Fruit fly (Drosophila melanogaster) whole organism, prepupa: ENCODE data around the gene kibra.

Experiments
- Blimp-1 ChIP-seq: fragments of 200-800 bp; sonication (Bioruptor generic); optimal IDR thresholded peaks from 3 replicates; lab custom pipeline; 2017; ENCODE audit warnings: missing biosample characterization, missing genetic modification characterization, mild to moderate bottlenecking, moderate library complexity, missing genetic modification reagents
- CG11902 ChIP-seq: fragments of 200-800 bp; sonication (Bioruptor generic); optimal IDR thresholded peaks from 3 replicates; lab custom pipeline; 2016; ENCODE audit warnings: missing biosample characterization, missing genetic modification characterization
- CG15336 ChIP-seq: fragments of 200-800 bp; sonication (Bioruptor generic); IDR thresholded peaks from 2 replicates; pipeline ENCODE4 v1.3.6; 2022; ENCODE audit warnings: missing biosample characterization, missing genetic modification characterization
- CG16779 ChIP-seq: fragments of 200-800 bp; sonication (Bioruptor generic); optimal IDR thresholded peaks from 3 replicates; lab custom pipeline; 2017; ENCODE audit warnings: missing biosample characterization, mild to moderate bottlenecking, missing genetic modification characterization
- CG31627 ChIP-seq: fragments of 200-800 bp; sonication (Bioruptor generic); optimal IDR thresholded peaks from 3 replicates; lab custom pipeline; 2016; ENCODE audit warnings: missing biosample characterization, missing genetic modification characterization
- CG32006 ChIP-seq: fragments of 200-800 bp; sonication (Bioruptor generic); optimal IDR thresholded peaks from 3 replicates; lab custom pipeline; 2017; ENCODE audit warnings: missing biosample characterization, mild to moderate bottlenecking, missing genetic modification characterization
- CG34406 ChIP-seq: fragments of 200-800 bp; sonication (Bioruptor generic); optimal IDR thresholded peaks from 3 replicates; lab custom pipeline; 2016; ENCODE audit warnings: missing biosample characterization, missing genetic modification characterization
- CG3919 ChIP-seq: fragments of 200-800 bp; sonication (Bioruptor generic); optimal IDR thresholded peaks from 3 replicates; lab custom pipeline; 2016; ENCODE audit warnings: missing biosample characterization, missing genetic modification characterization
- CG6163 ChIP-seq: fragments of 200-800 bp; sonication (Bioruptor generic); IDR thresholded peaks from 3 replicates; pipeline ENCODE4 v1.3.6; 2022; ENCODE audit warnings: missing biosample characterization, missing genetic modification characterization
- CG6792 ChIP-seq: fragments of 200-800 bp; sonication (Bioruptor generic); optimal IDR thresholded peaks from 3 replicates; lab custom pipeline; 2016; ENCODE audit warnings: missing biosample characterization, missing genetic modification characterization
- CG7368 ChIP-seq: fragments of 200-800 bp; sonication (Bioruptor generic); optimal IDR thresholded peaks from 3 replicates; lab custom pipeline; 2016; ENCODE audit warnings: missing biosample characterization, missing genetic modification characterization
- CG8119 ChIP-seq: fragments of 200-800 bp; sonication (Bioruptor generic); IDR thresholded peaks from 3 replicates; pipeline ENCODE4 v1.3.6; 2022; ENCODE audit warnings: missing biosample characterization, missing genetic modification characterization
- CG8319 ChIP-seq: fragments of 200-800 bp; sonication (Bioruptor generic); optimal IDR thresholded peaks from 3 replicates; lab custom pipeline; 2016; ENCODE audit warnings: missing biosample characterization, missing genetic modification characterization
- CG8632 ChIP-seq: fragments of 200-800 bp; sonication (Bioruptor generic); optimal IDR thresholded peaks from 3 replicates; lab custom pipeline; 2016; ENCODE audit warnings: missing biosample characterization, missing genetic modification characterization
- Eip75B ChIP-seq: fragments of 200-800 bp; sonication (Bioruptor generic); optimal IDR thresholded peaks from 3 replicates; lab custom pipeline; 2016; ENCODE audit warnings: missing biosample characterization, missing genetic modification characterization
- Eip93F ChIP-seq: fragments of 200-800 bp; sonication (Bioruptor generic); optimal IDR thresholded peaks from 2 replicates; lab custom pipeline; 2016; ENCODE audit warnings: missing biosample characterization, mild to moderate bottlenecking, missing genetic modification characterization
- Gug ChIP-seq: fragments of 200-800 bp; sonication (Bioruptor generic); IDR thresholded peaks from 2 replicates; pipeline ENCODE4 v1.3.6; 2022; ENCODE audit warnings: missing biosample characterization, missing genetic modification characterization
- Hr39 ChIP-seq: fragments of 200-800 bp; sonication (Bioruptor generic); optimal IDR thresholded peaks from 2 replicates; lab custom pipeline; 2016; ENCODE audit warnings: missing biosample characterization, missing genetic modification characterization
- Hr4 ChIP-seq: fragments of 200-800 bp; sonication (Bioruptor generic); optimal IDR thresholded peaks from 3 replicates; lab custom pipeline; 2016; ENCODE audit warnings: missing biosample characterization, missing genetic modification characterization
- Met ChIP-seq: fragments of 200-800 bp; sonication (Bioruptor generic); optimal IDR thresholded peaks from 3 replicates; lab custom pipeline; 2016; ENCODE audit warnings: missing biosample characterization, missing genetic modification characterization
- OdsH ChIP-seq: fragments of 200-800 bp; sonication (Bioruptor generic); optimal IDR thresholded peaks from 3 replicates; lab custom pipeline; 2016; ENCODE audit warnings: missing biosample characterization, missing genetic modification characterization
- Sox102F ChIP-seq: fragments of 200-800 bp; sonication (Bioruptor generic); optimal IDR thresholded peaks from 2 replicates; lab custom pipeline; 2016; ENCODE audit warnings: missing biosample characterization, mild to moderate bottlenecking, missing genetic modification characterization
- Sox14 ChIP-seq: fragments of 200-800 bp; sonication (Bioruptor generic); optimal IDR thresholded peaks from 3 replicates; lab custom pipeline; 2016; ENCODE audit warnings: missing biosample characterization, missing genetic modification characterization
- achi ChIP-seq: fragments of 200-800 bp; sonication (Bioruptor generic); optimal IDR thresholded peaks from 3 replicates; lab custom pipeline; 2016; ENCODE audit warnings: missing biosample characterization, missing genetic modification characterization
- acj6 ChIP-seq: fragments of 200-800 bp; sonication (Bioruptor generic); optimal IDR thresholded peaks from 3 replicates; lab custom pipeline; 2016; ENCODE audit warnings: missing biosample characterization, missing genetic modification characterization
- dac ChIP-seq: fragments of 200-800 bp; sonication (Bioruptor generic); optimal IDR thresholded peaks from 2 replicates; lab custom pipeline; 2017; ENCODE audit warnings: missing biosample characterization, mild to moderate bottlenecking, missing genetic modification characterization
- dsx ChIP-seq: fragments of 200-800 bp; optimal IDR thresholded peaks from 3 replicates; lab custom pipeline; 2019; ENCODE audit warnings: missing biosample characterization, mild to moderate bottlenecking, missing genetic modification characterization, moderate library complexity; ENCODE audit not compliant: poor library complexity, severe bottlenecking
- eg ChIP-seq: fragments of 200-800 bp; sonication (Bioruptor generic); IDR thresholded peaks from 3 replicates; pipeline ENCODE4 v1.3.6; 2022; ENCODE audit warnings: missing biosample characterization, missing genetic modification characterization
- esn ChIP-seq: fragments of 200-800 bp; sonication (Bioruptor generic); optimal IDR thresholded peaks from 2 replicates; lab custom pipeline; 2016; ENCODE audit warnings: missing biosample characterization, mild to moderate bottlenecking, missing genetic modification characterization, moderate library complexity
- fd85E ChIP-seq: fragments of 200-800 bp; sonication (Bioruptor generic); optimal IDR thresholded peaks from 3 replicates; lab custom pipeline; 2016; ENCODE audit warnings: missing biosample characterization, missing genetic modification characterization
- fkh ChIP-seq: fragments of 200-800 bp; sonication (Bioruptor generic); optimal IDR thresholded peaks from 3 replicates; lab custom pipeline; 2017; ENCODE audit warnings: missing biosample characterization, mild to moderate bottlenecking, missing genetic modification characterization, moderate library complexity
- lz ChIP-seq: fragments of 200-800 bp; sonication (Bioruptor generic); optimal IDR thresholded peaks from 3 replicates; lab custom pipeline; 2016; ENCODE audit warnings: missing biosample characterization, missing genetic modification characterization
- net ChIP-seq: fragments of 200-800 bp; sonication (Bioruptor generic); optimal IDR thresholded peaks from 3 replicates; lab custom pipeline; 2016; ENCODE audit warnings: missing biosample characterization, missing genetic modification characterization
- pdm3 ChIP-seq: fragments of 200-800 bp; sonication (Bioruptor generic); optimal IDR thresholded peaks from 3 replicates; lab custom pipeline; 2016; ENCODE audit warnings: missing biosample characterization, missing genetic modification characterization
- salr ChIP-seq, 2 experiments: fragments of 200-800 bp; sonication (Bioruptor generic); optimal IDR thresholded peaks; 3 replicates each; lab custom pipeline; 2016 to 2018; ENCODE audit warnings: missing biosample characterization in 2 of 2, missing genetic modification characterization in 2 of 2, mild to moderate bottlenecking in 1 of 2
- spab ChIP-seq: fragments of 200-800 bp; sonication (Bioruptor generic); optimal IDR thresholded peaks from 2 replicates; lab custom pipeline; 2017; ENCODE audit warnings: missing biosample characterization, mild to moderate bottlenecking, missing genetic modification characterization, missing genetic modification reagents
- ss ChIP-seq, 2 experiments: fragments of 200-800 bp; sonication (Bioruptor generic); optimal IDR thresholded peaks; 2 replicates in 1 of 2; 3 replicates in 1 of 2; lab custom pipeline; 2017 to 2018; ENCODE audit warnings: mild to moderate bottlenecking in 2 of 2, missing biosample characterization in 2 of 2, missing genetic modification characterization in 2 of 2, moderate library complexity in 1 of 2
- vri ChIP-seq: fragments of 200-800 bp; sonication (Bioruptor generic); optimal IDR thresholded peaks from 3 replicates; lab custom pipeline; 2016; ENCODE audit warnings: missing biosample characterization, mild to moderate bottlenecking, missing genetic modification characterization

kibra gene

DNA sequence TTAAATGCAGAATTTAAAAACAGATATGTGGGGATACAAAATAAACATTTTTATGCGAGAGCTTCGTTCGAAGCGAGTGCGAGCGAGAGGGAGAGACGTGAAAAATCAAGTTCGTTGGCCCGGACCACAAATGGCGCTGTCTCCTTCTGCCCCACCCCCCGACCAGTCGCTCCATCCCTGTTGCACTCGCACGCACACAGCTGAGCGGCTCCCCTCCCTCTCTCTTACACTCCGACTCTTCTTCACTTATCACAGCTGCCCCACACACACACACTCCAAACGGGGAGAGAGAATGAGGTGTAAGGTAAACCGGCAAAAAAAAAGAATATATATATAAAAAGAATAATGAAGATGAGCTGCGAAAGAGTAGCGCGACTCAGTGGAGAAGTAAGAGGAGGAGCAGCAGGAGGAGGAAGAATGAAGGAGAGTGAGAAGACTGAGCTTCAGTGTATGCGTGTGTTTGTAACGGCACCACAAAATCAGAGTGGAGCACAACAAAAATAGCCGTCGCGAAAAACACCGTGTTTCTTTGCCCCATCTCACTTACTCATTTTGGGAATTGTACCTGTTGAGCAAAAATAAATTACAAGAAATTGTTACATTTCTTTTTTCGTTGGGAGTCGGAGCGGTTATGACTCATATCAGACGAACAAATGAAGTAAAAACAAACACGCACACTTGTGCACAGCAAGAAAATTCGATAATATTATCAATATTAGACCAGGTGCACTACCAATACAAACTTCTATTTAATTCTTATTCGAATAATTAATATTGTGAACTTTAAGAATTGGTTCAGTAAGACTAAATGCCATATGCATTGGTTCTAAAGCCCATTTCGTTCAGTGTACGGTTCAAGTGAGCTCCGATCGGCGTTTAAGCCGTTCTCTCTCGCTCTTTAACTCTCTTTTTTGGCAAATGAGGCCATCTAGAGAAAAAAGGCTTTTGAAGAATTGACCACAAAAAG is 14.1 kb upstream of the kibra start (continued):
- TF ChIP-seq Blimp-1 (GFP tag; lab: Kevin White, UChicago) (peak; percentile 91), CG32006 (peak; percentile 98), ss (GFP tag; optimal IDR thresholded peaks at IDR 0.05; lab: Kevin White, UChicago) (peak; percentile 89 to 90), salr (GFP tag; optimal IDR thresholded peaks at IDR 0.05; lab: Kevin White, UChicago) (peak; percentile 93 to 96), Eip93F (GFP tag; lab: Kevin White, UChicago) (peak; percentile 95), CG6792 (peak; percentile 98), pdm3 (GFP tag; lab: Kevin White, UChicago) (peak; percentile 98), CG6163 (GFP tag; lab: Robert Waterston, UW) (peak; percentile 99), CG34406 (peak; percentile 98), Met (GFP tag; lab: Kevin White, UChicago) (peak; percentile 99), Eip75B (GFP tag; lab: Kevin White, UChicago) (peak; percentile 98), Sox14 (peak; percentile 99), CG31627 (GFP tag; lab: Kevin White, UChicago) (peak; percentile 99), net (GFP tag; lab: Kevin White, UChicago) (peak; percentile 97), Hr4 (GFP tag; lab: Kevin White, UChicago) (peak; percentile 99), acj6 (GFP tag; lab: Kevin White, UChicago) (peak; percentile 98), vri (peak; percentile 94), achi (peak; percentile 97), eg (GFP tag; lab: Robert Waterston, UW) (peak; percentile 98), CG15336 (GFP tag; lab: Robert Waterston, UW) (peak; percentile 98), CG8632 (GFP tag; lab: Kevin White, UChicago) (peak; percentile 97), CG16779 (peak; percentile 75), Hr39 (GFP tag; lab: Kevin White, UChicago) (peak; percentile 99), spab (GFP tag; lab: Kevin White, UChicago) (peak; percentile 92), fd85E (GFP tag; lab: Kevin White, UChicago) (peak; percentile 90), lz (GFP tag; lab: Kevin White, UChicago) (peak; percentile 98), CG8319 (peak; percentile 94), OdsH (GFP tag; lab: Kevin White, UChicago) (peak; percentile 99), esn (peak; percentile 99), CG7368 (peak; percentile 96), CG3919 (GFP tag; lab: Kevin White, UChicago) (peak; percentile 98), CG8119 (GFP tag; lab: Robert Waterston, UW) (peak; percentile 98), dsx (peak; percentile 78), Gug (GFP tag; lab: Robert Waterston, UW) (peak; percentile 97)
- TF ChIP-seq, all 60 proteins: peak for 60

DNA sequence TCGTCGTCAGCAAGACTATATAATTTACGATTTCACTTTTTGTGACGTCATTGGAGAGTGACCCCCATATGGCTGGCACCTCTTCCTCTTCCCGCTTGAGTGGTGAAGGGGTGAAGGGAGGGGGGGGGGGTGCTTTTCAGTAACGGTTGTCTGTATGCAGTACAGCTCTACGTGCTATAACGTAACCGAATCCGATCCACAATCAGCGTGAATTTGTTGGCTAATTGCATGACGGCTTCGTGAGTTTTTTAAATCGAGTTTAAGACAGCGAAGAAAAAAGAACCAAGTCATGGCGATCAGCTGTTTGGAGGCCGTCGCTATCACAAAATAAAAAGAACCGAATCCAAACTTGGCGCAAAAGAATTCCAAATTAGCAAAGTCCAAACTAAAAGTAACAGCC is 12.6 kb upstream of the kibra start:
- peak; percentile 38 for TF ChIP-seq vri
- TF ChIP-seq fkh, result no peak
- TF ChIP-seq, all 60 proteins: peak for 1

- TF ChIP-seq vri (peak; percentile 18), Sox102F (GFP tag; lab: Kevin White, UChicago) (no peak), CG34406 (no peak), pdm3 (GFP tag; lab: Kevin White, UChicago) (no peak), dac (GFP tag; lab: Kevin White, UChicago) (no peak), CG11902 (GFP tag; lab: Kevin White, UChicago) (no peak)
Measured at dm6 chr3R:14736001-14736400, 11.9 kb upstream of the kibra start.
